Worm (Caenorhabditis elegans): ENCODE measurements around the gene swt-5.

DNA sequence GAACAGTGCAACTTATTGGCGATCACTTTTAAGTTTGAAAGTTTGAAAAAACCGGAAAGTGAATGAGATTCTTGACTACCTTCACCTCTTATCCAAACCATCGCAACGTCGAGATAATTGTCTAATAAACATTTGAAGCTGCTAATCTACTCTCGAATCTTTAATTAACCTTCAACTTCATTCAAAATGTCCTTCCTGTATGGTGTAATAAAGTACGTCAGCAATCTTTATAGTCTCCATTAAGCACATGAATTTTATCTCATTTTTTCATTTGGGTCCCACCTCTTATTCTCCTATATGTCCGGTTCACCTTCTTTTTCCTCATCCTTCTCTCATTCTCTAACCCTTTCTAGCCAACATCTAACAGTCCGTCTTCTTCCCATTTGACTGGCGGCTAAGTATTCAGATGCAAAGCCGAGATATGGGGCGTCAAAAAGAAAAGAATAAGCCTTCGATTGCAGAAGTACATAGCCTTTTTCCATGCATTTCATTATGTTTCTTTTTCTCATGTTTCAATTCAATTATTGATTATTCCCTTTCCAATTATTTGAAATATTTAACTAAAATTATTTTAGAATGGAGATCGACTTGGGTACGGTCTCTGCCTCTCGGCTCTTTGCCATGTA lies at the start of gene swt-5:
- TF ChIP-seq lin-11 (tag; optimal IDR thresholded peaks at IDR 0.05) (no peak), nhr-23 (tag; optimal IDR thresholded peaks at IDR 0.05) (no peak), fos-1 (tag; optimal IDR thresholded peaks at IDR 0.05) (no peak), unc-62 (GFP tag; optimal IDR thresholded peaks at IDR 0.05) (no peak), lin-13 (GFP tag; optimal IDR thresholded peaks at IDR 0.05) (no peak), lsy-2 (tag; optimal IDR thresholded peaks at IDR 0.05) (no peak), ceh-82 (tag; optimal IDR thresholded peaks at IDR 0.05) (no peak), mdl-1 (tag; optimal IDR thresholded peaks at IDR 0.05) (no peak), nhr-237 (tag; optimal IDR thresholded peaks at IDR 0.05) (no peak), snpc-4 (tag; optimal IDR thresholded peaks at IDR 0.05) (no peak)

Measured in whole organism, L2 larva.